Fruit fly (Drosophila melanogaster) whole organism, wandering third instar larva: ENCODE results near the gene Rgl.

Experiments
- Abd-B ChIP-seq: fragments of >200 bp; optimal IDR thresholded peaks from 2 replicates; lab custom pipeline; 2017; ENCODE audit warnings: missing biosample characterization, missing genetic modification characterization
- CG32264 ChIP-seq: fragments of 200-800 bp; sonication (Bioruptor generic); optimal IDR thresholded peaks from 2 replicates; lab custom pipeline; 2016; ENCODE audit warnings: missing biosample characterization, missing genetic modification characterization
- CG9705 ChIP-seq: fragments of 200-800 bp; sonication (Bioruptor generic); optimal IDR thresholded peaks from 2 replicates; lab custom pipeline; 2018; ENCODE audit warnings: missing biosample characterization, mild to moderate bottlenecking, missing genetic modification characterization
- Dfd ChIP-seq: fragments of >200 bp; optimal IDR thresholded peaks from 2 replicates; lab custom pipeline; 2017; ENCODE audit warnings: missing biosample characterization, missing genetic modification characterization
- Dif ChIP-seq: fragments of 200-275, 200-300 bp; sonication (Bioruptor generic); optimal IDR thresholded peaks from 2 replicates; lab custom pipeline; 2018; ENCODE audit warnings: missing biosample characterization, missing genetic modification characterization; ENCODE audit not compliant: partially characterized antibody
- HLH106 ChIP-seq: fragments of 200-800 bp; optimal IDR thresholded peaks from 3 replicates; lab custom pipeline; 2019; ENCODE audit warnings: missing biosample characterization, mild to moderate bottlenecking, missing genetic modification characterization, moderate library complexity
- Hr78 ChIP-seq: fragments of >200 bp; optimal IDR thresholded peaks from 2 replicates; lab custom pipeline; 2017; ENCODE audit warnings: missing biosample characterization, missing genetic modification characterization
- Hr83 ChIP-seq: fragments of 200-300 bp; sonication (Bioruptor generic); optimal IDR thresholded peaks from 2 replicates; lab custom pipeline; 2016; ENCODE audit warnings: missing biosample characterization, mild to moderate bottlenecking, missing genetic modification characterization, moderate library complexity; ENCODE audit not compliant: poor library complexity, severe bottlenecking
- Jra ChIP-seq: sonication (Bioruptor generic); optimal IDR thresholded peaks from 2 replicates; lab custom pipeline; 2016; ENCODE audit warnings: missing biosample characterization, missing genetic modification characterization
- Myc ChIP-seq: fragments of >200 bp; optimal IDR thresholded peaks from 2 replicates; lab custom pipeline; 2017
- N ChIP-seq: fragments of >200 bp; optimal IDR thresholded peaks from 2 replicates; lab custom pipeline; 2018; ENCODE audit warnings: missing biosample characterization, missing external identifiers, missing genetic modification characterization
- OdsH ChIP-seq: fragments of 200-800 bp; sonication (Bioruptor generic); optimal IDR thresholded peaks from 2 replicates; lab custom pipeline; 2016; ENCODE audit warnings: missing biosample characterization, mild to moderate bottlenecking, missing genetic modification characterization
- Rel ChIP-seq, 2 experiments: fragments of 200-800 bp; sonication (Bioruptor generic) in 1 of 2; optimal IDR thresholded peaks; 2 replicates in 1 of 2; 3 replicates in 1 of 2; lab custom pipeline; 2016 to 2019; ENCODE audit warnings: mild to moderate bottlenecking in 2 of 2, missing biosample characterization in 2 of 2, missing genetic modification characterization in 2 of 2, moderate library complexity in 1 of 2
- Vsx2 ChIP-seq: fragments of 200-300, 225-300 bp; sonication (Bioruptor generic); optimal IDR thresholded peaks from 2 replicates; lab custom pipeline; 2018; ENCODE audit warnings: missing biosample characterization, missing genetic modification characterization; ENCODE audit not compliant: partially characterized antibody
- br ChIP-seq: fragments of 200-800 bp; sonication (Bioruptor generic); optimal IDR thresholded peaks from 2 replicates; lab custom pipeline; 2016; ENCODE audit warnings: missing biosample characterization, missing genetic modification characterization
- brk ChIP-seq: fragments of 200-800 bp; sonication (Bioruptor generic); optimal IDR thresholded peaks from 2 replicates; lab custom pipeline; 2016; ENCODE audit warnings: missing biosample characterization, mild to moderate bottlenecking, missing genetic modification characterization
- dl ChIP-seq, 2 experiments: fragments of 175-275, 200-275 bp in 1 of 2; fragments of 200-275 bp in 1 of 2; sonication (Bioruptor generic); optimal IDR thresholded peaks; lab custom pipeline; 2018; ENCODE audit warnings: mild to moderate bottlenecking in 2 of 2, missing biosample characterization in 2 of 2, missing genetic modification characterization in 2 of 2, moderate library complexity in 2 of 2; ENCODE audit not compliant: partially characterized antibody in 2 of 2, insufficient read depth in 1 of 2
- dmrt93B ChIP-seq: fragments of 200-800 bp; sonication (Bioruptor generic); optimal IDR thresholded peaks from 2 replicates; lab custom pipeline; 2018; ENCODE audit warnings: missing biosample characterization, mild to moderate bottlenecking, missing genetic modification characterization
- dsf ChIP-seq: sonication (Bioruptor generic); optimal IDR thresholded peaks from 2 replicates; lab custom pipeline; 2016; ENCODE audit warnings: missing biosample characterization, missing genetic modification characterization, borderline replicate concordance
- foxo ChIP-seq, 2 experiments: fragments of 200-800 bp; sonication (Bioruptor generic); optimal IDR thresholded peaks; 2 replicates in 1 of 2; 3 replicates in 1 of 2; lab custom pipeline; 2016 to 2017; ENCODE audit warnings: missing biosample characterization in 2 of 2, missing genetic modification characterization in 2 of 2
- h ChIP-seq: fragments of 200-800 bp; sonication (Bioruptor generic); optimal IDR thresholded peaks from 3 replicates; lab custom pipeline; 2016; ENCODE audit warnings: missing biosample characterization, mild to moderate bottlenecking, missing genetic modification characterization
- jim ChIP-seq: fragments of 175-275, 200-325 bp; sonication (Bioruptor generic); optimal IDR thresholded peaks from 2 replicates; lab custom pipeline; 2016; ENCODE audit warnings: missing biosample characterization, mild to moderate bottlenecking, missing genetic modification characterization
- lola ChIP-seq: fragments of >200 bp; optimal IDR thresholded peaks from 2 replicates; lab custom pipeline; 2017; ENCODE audit warnings: missing biosample characterization, missing genetic modification characterization
- pan ChIP-seq: fragments of >200 bp; optimal IDR thresholded peaks from 2 replicates; lab custom pipeline; 2017
- psq ChIP-seq: fragments of 200-800 bp; sonication (Bioruptor generic); optimal IDR thresholded peaks from 3 replicates; lab custom pipeline; 2017; ENCODE audit warnings: missing biosample characterization, mild to moderate bottlenecking, missing genetic modification characterization, moderate library complexity
- rgr ChIP-seq: fragments of 200-800 bp; sonication (Bioruptor generic); optimal IDR thresholded peaks from 3 replicates; lab custom pipeline; 2016; ENCODE audit warnings: missing biosample characterization, mild to moderate bottlenecking, missing genetic modification characterization
- sage ChIP-seq: fragments of 200-800 bp; sonication (Bioruptor generic); optimal IDR thresholded peaks from 2 replicates; lab custom pipeline; 2016; ENCODE audit warnings: missing biosample characterization, mild to moderate bottlenecking, missing genetic modification characterization
- sv ChIP-seq: fragments of 200-800 bp; sonication (Bioruptor generic); optimal IDR thresholded peaks from 3 replicates; lab custom pipeline; 2016; ENCODE audit warnings: missing biosample characterization, missing genetic modification characterization
- tai ChIP-seq: sonication (Bioruptor generic); optimal IDR thresholded peaks from 2 replicates; lab custom pipeline; 2016; ENCODE audit warnings: missing biosample characterization, missing genetic modification characterization
- woc ChIP-seq: sonication (Bioruptor generic); optimal IDR thresholded peaks from 2 replicates; lab custom pipeline; 2016; ENCODE audit warnings: missing biosample characterization, mild to moderate bottlenecking, missing genetic modification characterization

Rgl gene

dm6 chr3L:13882532-13882931, 42.6 kb downstream of the Rgl start:
- TF ChIP-seq psq (GFP tag; lab: Kevin White, UChicago): no peak
- no peak for TF ChIP-seq HLH106 (tag; lab: Kevin White, UChicago)
- peak; percentile 27 for TF ChIP-seq Dfd (GFP tag; lab: Kevin White, UChicago)
- no peak for TF ChIP-seq Jra (GFP tag; lab: Kevin White, UChicago)
- TF ChIP-seq Abd-B (GFP tag; lab: Kevin White, UChicago): no peak

dm6 chr3L:13881555-13881954, 43.6 kb downstream of the Rgl start:
- TF ChIP-seq Jra (GFP tag; lab: Kevin White, UChicago) (no peak), lola (no peak), pan (lab: Kevin White, UChicago) (no peak), rgr (GFP tag; lab: Kevin White, UChicago) (no peak), N (GFP tag; lab: Kevin White, UChicago) (no peak), foxo (GFP tag; optimal IDR thresholded peaks at IDR 0.05; lab: Kevin White, UChicago) (no peak), dsf (GFP tag; lab: Kevin White, UChicago) (no peak), Myc (lab: Kevin White, UChicago) (no peak), dl (GFP tag; optimal IDR thresholded peaks at IDR 0.05; lab: Kevin White, UChicago; ENCODE audit: insufficient read depth in 1 of 2, partially characterized antibody in 2 of 2) (no peak), CG9705 (GFP tag; lab: Kevin White, UChicago) (no peak), HLH106 (tag; lab: Kevin White, UChicago) (no peak), CG32264 (GFP tag; lab: Kevin White, UChicago) (no peak), Rel (GFP tag; optimal IDR thresholded peaks at IDR 0.05; lab: Kevin White, UChicago) (no peak), Rel (tag; optimal IDR thresholded peaks at IDR 0.05; lab: Kevin White, UChicago) (no peak), OdsH (GFP tag; lab: Kevin White, UChicago) (no peak), dmrt93B (GFP tag; lab: Kevin White, UChicago) (no peak), Vsx2 (GFP tag; lab: Kevin White, UChicago) (no peak), Hr78 (GFP tag; lab: Kevin White, UChicago) (no peak), jim (GFP tag; lab: Kevin White, UChicago) (no peak), Hr83 (GFP tag; lab: Kevin White, UChicago) (no peak), woc (GFP tag; lab: Kevin White, UChicago) (no peak)

dm6 chr3L:13878729-13879128, 46.4 kb downstream of the Rgl start, which contains the start of gene CG13737:
TSS of gene CG13737 (plus strand) at chr3L:13878994.
- TF ChIP-seq Dfd (GFP tag; lab: Kevin White, UChicago): peak; percentile 6
- TF ChIP-seq tai (GFP tag; lab: Kevin White, UChicago): no peak

dm6 chr3L:13877904-13878303, 47.2 kb downstream of the Rgl start:
- TF ChIP-seq Hr78 (GFP tag; lab: Kevin White, UChicago): no peak

dm6 chr3L:13876967-13877366, 48.2 kb downstream of the Rgl start:
- peak; percentile 7 for TF ChIP-seq Myc (lab: Kevin White, UChicago)
- no peak for TF ChIP-seq woc (GFP tag; lab: Kevin White, UChicago)

dm6 chr3L:13866780-13867179, 58.4 kb downstream of the Rgl start, which contains the start of gene CG8745:
TSS of gene CG8745 (minus strand) at chr3L:13866905.
- TF ChIP-seq lola: no peak
- TF ChIP-seq h (GFP tag; lab: Kevin White, UChicago): no peak
- TF ChIP-seq N (GFP tag; lab: Kevin White, UChicago): no peak
- no peak for TF ChIP-seq Vsx2 (GFP tag; lab: Kevin White, UChicago)
- TF ChIP-seq rgr (GFP tag; lab: Kevin White, UChicago): no peak
- TF ChIP-seq tai (GFP tag; lab: Kevin White, UChicago): no peak

- TF ChIP-seq pan (lab: Kevin White, UChicago): no peak
- no peak for TF ChIP-seq sv (GFP tag; lab: Kevin White, UChicago)
- TF ChIP-seq dmrt93B (GFP tag; lab: Kevin White, UChicago): no peak
- no peak for TF ChIP-seq woc (GFP tag; lab: Kevin White, UChicago)
- no peak for TF ChIP-seq Abd-B (GFP tag; lab: Kevin White, UChicago)
- TF ChIP-seq Dfd (GFP tag; lab: Kevin White, UChicago): no peak
- TF ChIP-seq Hr83 (GFP tag; lab: Kevin White, UChicago): no peak
- no peak for TF ChIP-seq HLH106 (tag; lab: Kevin White, UChicago)
- no peak for TF ChIP-seq br (GFP tag; lab: Kevin White, UChicago)
- TF ChIP-seq Vsx2 (GFP tag; lab: Kevin White, UChicago): no peak
- TF ChIP-seq jim (GFP tag; lab: Kevin White, UChicago): no peak
- TF ChIP-seq brk (GFP tag; lab: Kevin White, UChicago): no peak
- no peak for TF ChIP-seq tai (GFP tag; lab: Kevin White, UChicago)
- TF ChIP-seq CG32264 (GFP tag; lab: Kevin White, UChicago): no peak
- no peak for TF ChIP-seq Rel (GFP tag; optimal IDR thresholded peaks at IDR 0.05; lab: Kevin White, UChicago)
- TF ChIP-seq Rel (tag; optimal IDR thresholded peaks at IDR 0.05; lab: Kevin White, UChicago): no peak
- no peak for TF ChIP-seq Dif
- no peak for TF ChIP-seq dsf (GFP tag; lab: Kevin White, UChicago)
- TF ChIP-seq sage (GFP tag; lab: Kevin White, UChicago): no peak
Measured at dm6 chr3L:13866270-13866669, 58.9 kb downstream of the Rgl start.
